Fruit fly (Drosophila melanogaster) whole organism, larva: Measurements from ENCODE around the gene RhoGEF3.

Source experiments
- noc ChIP-seq: fragments of 200-800 bp; sonication (Bioruptor generic); optimal IDR thresholded peaks from 3 replicates; lab custom pipeline; 2019; ENCODE audit warnings: missing biosample characterization, mild to moderate bottlenecking, missing genetic modification characterization, moderate library complexity

The RhoGEF3 gene

DNA sequence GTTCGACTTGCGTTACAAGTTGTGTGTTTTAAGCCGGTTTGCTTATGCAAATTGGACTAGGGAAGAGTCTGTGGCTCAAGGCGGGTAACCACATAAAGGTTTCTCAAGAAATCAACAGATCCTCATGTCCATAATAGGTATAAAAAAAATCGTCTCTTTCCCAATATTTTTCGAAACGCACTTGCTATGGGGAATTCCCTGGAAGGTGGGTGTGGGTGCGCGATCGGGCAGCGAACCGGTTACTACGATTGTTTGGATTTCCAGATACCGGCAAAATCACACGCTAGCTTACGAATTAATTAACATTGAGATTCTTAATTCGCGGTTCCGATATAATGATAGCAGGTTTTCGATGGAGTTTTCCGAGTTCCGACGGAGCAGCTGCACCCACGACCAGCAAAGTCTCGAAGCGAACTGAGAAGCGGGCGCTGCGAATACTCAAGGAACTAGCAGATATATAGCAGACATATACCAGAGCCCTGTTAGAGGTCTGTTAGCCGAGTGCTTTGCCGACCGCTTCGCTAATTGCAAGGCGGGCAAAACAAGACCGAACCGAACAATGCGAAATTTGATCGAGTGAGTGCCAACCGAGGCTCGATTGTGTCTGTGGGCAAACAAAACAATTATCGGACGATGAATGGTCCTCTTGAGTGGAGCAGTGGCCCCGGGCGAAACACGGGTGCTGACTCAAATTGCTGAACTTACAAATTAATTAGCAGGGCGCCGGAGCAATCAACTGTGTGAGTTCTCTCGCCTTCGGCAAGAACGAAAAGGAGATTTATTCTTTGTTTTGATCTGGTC, 64.0 kb downstream of the RhoGEF3 start:
- TF ChIP-seq noc (tag; lab: Kevin White, UChicago): peak; percentile 18

DNA sequence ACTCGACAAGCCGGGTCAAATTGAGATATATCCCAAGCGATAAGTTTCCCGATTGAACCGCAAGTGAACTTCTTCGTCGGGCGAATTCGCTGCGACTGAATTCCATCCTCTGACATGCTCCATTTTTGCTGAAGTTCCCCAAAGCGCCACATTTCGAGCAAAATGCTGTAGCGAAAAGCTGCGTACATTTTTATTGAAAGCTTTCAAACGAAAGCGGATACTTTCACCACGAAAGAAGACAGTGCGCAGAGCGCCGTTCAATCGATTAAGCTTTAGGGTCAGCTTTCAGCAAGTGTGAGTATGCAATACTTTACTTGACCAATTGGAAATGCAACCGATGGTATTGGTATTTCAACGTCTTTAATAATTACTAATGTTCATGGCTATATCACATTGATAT, 65.6 kb downstream of the RhoGEF3 start, which contains the start of gene mthl10:
Gene mthl10, minus strand, starts transcription at position 77 of the 400 bp plus-strand sequence.
- no peak for TF ChIP-seq noc (tag; lab: Kevin White, UChicago)

DNA sequence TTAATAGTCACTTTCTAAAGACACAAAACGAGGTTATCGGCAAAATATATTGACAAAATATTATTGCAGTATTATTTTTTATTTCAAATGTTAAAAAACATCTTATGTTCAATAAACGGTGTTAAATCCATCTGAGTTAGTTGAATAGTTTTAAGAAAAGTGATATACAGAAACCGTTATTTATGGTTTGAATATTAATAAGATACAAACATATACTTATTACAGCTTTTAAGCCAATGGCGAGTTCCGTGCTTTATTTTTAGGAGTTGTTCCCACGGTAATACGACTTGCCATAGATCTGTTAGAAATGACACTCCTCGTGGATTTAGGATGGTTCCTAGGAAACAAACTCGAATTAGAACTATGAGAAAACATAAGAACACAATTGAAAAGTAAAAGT, 66.1 kb downstream of the RhoGEF3 start:
- no peak for TF ChIP-seq noc (tag; lab: Kevin White, UChicago)

DNA sequence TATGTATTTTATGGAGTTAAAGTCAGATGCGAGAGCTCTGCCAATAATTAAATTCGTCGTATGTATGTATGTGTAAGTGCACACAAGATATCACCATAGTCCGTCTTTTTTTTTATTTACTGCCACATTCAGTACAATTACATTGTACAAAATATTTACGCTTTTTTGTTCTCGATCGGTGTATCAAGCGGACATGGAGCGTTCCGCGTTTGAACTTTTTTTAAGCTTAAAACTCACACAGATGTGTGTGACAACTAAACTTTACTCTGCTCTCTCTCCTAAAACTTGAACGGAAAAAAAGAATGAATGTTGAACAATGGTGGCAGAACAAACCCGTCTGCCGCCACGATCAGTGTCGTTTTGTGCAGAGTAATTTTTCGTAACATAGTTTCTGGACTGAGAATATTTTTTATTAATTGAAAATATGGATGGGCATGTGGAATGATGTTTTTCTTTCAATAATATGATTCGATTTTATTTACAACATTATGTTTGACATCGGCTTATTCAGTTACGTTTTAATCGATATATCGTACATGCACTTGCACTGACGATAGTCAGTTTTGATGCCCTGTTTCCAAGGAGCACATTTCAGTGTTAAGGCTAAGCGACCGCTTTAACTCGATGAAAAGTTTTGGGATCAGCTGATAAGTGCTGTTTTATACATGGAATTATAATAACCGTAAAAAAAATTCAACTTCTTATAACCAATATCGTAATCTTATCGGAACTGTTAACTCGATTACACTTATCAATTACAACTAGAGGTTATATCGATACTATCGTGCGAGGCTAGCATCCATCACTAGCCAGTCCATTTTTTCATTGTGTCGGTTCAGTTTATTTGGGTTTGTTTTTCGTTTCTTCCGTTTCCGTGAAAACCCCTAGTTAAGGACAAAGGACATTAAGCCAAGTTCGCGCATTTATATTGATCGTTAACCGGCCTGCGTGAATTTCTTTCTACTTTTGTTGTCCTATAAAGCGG, 69.7 kb downstream of the RhoGEF3 start, which contains the start of gene mth:
Gene mth, minus strand, starts transcription at position 302 of the 985 bp plus-strand sequence.
- TF ChIP-seq noc (tag; lab: Kevin White, UChicago): peak; percentile 36

- TF ChIP-seq noc (tag; lab: Kevin White, UChicago): no peak
These were observed 70.6 kb downstream of the RhoGEF3 start for dm6 chr3L:347641-348405.

- no peak for TF ChIP-seq noc (tag; lab: Kevin White, UChicago)
These were observed 71.1 kb downstream of the RhoGEF3 start for dm6 chr3L:348406-348743.

dm6 chr3L:349751-350150, 72.5 kb downstream of the RhoGEF3 start:
- peak; percentile 51 for TF ChIP-seq noc (tag; lab: Kevin White, UChicago)

DNA sequence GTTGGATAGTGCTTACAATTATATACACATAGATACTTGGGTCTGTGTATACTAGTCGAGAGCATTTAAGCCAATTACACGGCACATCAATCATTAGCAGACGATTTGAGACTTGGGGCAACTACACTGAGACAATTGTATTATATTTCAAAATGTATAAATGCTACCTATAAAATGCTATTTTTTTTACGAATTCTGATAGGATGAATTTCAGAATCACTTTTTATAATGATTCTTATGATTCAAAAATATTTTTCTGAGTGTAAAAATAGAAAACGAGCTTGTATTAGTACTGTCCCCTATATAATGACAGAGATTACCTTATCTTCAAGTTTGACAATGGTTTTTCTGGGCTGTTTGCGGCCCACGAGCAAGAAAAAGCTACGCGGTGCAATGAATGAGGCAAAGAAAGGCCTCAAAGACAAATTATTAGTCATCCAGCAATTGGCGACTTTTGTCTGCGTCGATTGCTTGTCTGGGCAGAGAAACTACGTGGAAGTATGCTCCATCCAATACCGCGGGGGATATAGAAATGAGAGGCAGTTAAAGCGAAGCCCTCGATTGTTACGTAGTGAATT, 73.5 kb downstream of the RhoGEF3 start:
- peak; percentile 91 for TF ChIP-seq noc (tag; lab: Kevin White, UChicago)
